Worm (Caenorhabditis elegans): ENCODE measurements around the gene clec-177.
A peak's percentile ranks its signal among the peaks of the same experiment; 100 is the strongest.
"Not testable (repeated sequence)": the region's sequence is repeated elsewhere in the genome, so short reads cannot be mapped to it uniquely, and the experiment has no call there.

Gene clec-177

DNA sequence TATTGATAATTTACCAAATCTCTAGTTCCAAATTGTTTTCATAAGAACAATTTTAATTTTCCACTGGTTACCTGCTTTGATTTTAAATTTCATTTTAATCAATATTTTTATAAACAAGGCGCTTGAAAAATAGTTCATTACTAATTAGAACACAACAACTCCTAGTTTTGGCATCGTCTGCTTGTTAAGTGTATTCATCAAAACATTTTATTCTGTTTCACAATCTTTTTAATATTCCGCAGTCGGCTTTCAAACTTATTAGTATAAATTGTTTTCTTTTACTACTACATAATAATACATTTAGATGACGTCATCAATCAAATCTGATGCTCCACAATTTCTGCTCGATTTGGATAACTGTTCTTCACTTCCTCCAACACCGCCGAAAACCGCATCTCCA is 16.1 kb downstream of the clec-177 start, which contains the start of gene pes-1:
Gene pes-1, plus strand, starts transcription at position 301 of the 400 bp plus-strand sequence.
- no peak for TF ChIP-seq ref-1 (GFP tag; conservative IDR thresholded peaks at IDR 0.05)
- TF ChIP-seq ztf-23 (GFP tag; IDR thresholded peaks at IDR 0.05): no peak
- no peak for TF ChIP-seq flt-1 (GFP tag; IDR thresholded peaks at IDR 0.05)
- TF ChIP-seq ztf-29 (GFP tag; IDR thresholded peaks at IDR 0.05): no peak
- TF ChIP-seq klf-2 (GFP tag; conservative IDR thresholded peaks at IDR 0.05): no peak
- TF ChIP-seq tab-1 (GFP tag; IDR thresholded peaks at IDR 0.05): no peak
- TF ChIP-seq T22C8.4 (GFP tag; IDR thresholded peaks at IDR 0.05): no peak
- no peak for TF ChIP-seq cog-1 (tag; optimal IDR thresholded peaks at IDR 0.05)
- TF ChIP-seq med-1 (GFP tag; optimal IDR thresholded peaks at IDR 0.05; ENCODE audit: insufficient read depth): no peak

DNA sequence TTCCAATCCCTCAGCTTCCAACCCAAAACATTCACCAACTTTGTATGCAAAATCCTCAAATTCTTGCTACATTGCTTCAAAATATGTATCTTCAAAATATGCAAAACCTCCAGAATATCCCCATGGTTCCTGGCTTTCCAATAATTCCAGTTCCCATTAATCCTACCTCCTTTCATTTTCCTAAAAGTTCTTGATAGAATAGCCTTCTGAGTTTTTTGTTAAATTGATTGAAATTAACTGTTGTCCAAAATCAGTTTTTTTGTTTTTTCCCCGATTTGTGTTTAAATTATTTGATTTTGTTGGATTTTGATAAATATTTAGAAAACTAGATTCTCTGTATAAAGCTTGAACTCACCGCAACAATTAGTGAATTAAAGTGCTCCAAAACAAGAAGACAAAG is 18.8 kb downstream of the clec-177 start:
- TF ChIP-seq klf-2 (GFP tag; conservative IDR thresholded peaks at IDR 0.05) (no peak), cog-1 (tag; optimal IDR thresholded peaks at IDR 0.05) (no peak), ztf-23 (GFP tag; IDR thresholded peaks at IDR 0.05) (no peak), med-1 (GFP tag; optimal IDR thresholded peaks at IDR 0.05; ENCODE audit: insufficient read depth) (no peak), ref-1 (GFP tag; conservative IDR thresholded peaks at IDR 0.05) (no peak)

- TF ChIP-seq cog-1 (tag; optimal IDR thresholded peaks at IDR 0.05) (no peak), med-1 (GFP tag; optimal IDR thresholded peaks at IDR 0.05; ENCODE audit: insufficient read depth) (no peak), tab-1 (GFP tag; IDR thresholded peaks at IDR 0.05) (no peak), flt-1 (GFP tag; IDR thresholded peaks at IDR 0.05) (no peak), ztf-29 (GFP tag; IDR thresholded peaks at IDR 0.05) (no peak), ref-1 (GFP tag; conservative IDR thresholded peaks at IDR 0.05) (no peak), ztf-23 (GFP tag; IDR thresholded peaks at IDR 0.05) (no peak), klf-2 (GFP tag; conservative IDR thresholded peaks at IDR 0.05) (no peak), T22C8.4 (GFP tag; IDR thresholded peaks at IDR 0.05) (no peak)
Observed at ce11 chrIV:5008378-5008777, 22.0 kb downstream of the clec-177 start, which contains the start of gene srm-2. srm-2 (plus strand) TSS chrIV:5008678.

DNA sequence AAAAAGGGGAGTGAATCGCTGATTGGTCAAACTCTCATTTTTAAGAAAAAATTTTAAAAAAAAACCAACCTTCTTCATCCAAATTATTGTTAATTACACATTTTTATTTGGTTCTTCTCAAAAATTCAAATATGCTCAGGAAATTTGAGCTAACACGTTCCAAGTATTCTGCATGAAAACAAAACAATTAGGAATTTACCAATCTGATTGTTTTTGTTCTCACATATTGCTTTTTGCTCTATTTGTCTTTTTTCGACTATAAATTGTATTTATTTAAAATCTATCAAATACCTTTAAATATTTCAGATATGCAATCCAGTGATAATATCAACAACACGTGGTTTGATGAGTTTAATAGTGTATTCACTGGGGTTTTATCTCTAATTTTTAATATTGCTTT is 25.9 kb downstream of the clec-177 start, which contains the start of gene srm-1:
Gene srm-1, plus strand, starts transcription at position 301 of the 400 bp plus-strand sequence.
- TF ChIP-seq ref-1 (GFP tag; conservative IDR thresholded peaks at IDR 0.05) (no peak), flt-1 (GFP tag; IDR thresholded peaks at IDR 0.05) (no peak), ztf-23 (GFP tag; IDR thresholded peaks at IDR 0.05) (no peak), cog-1 (tag; optimal IDR thresholded peaks at IDR 0.05) (no peak), tab-1 (GFP tag; IDR thresholded peaks at IDR 0.05) (no peak), ztf-29 (GFP tag; IDR thresholded peaks at IDR 0.05) (no peak), med-1 (GFP tag; optimal IDR thresholded peaks at IDR 0.05; ENCODE audit: insufficient read depth) (no peak), klf-2 (GFP tag; conservative IDR thresholded peaks at IDR 0.05) (no peak), T22C8.4 (GFP tag; IDR thresholded peaks at IDR 0.05) (no peak)

DNA sequence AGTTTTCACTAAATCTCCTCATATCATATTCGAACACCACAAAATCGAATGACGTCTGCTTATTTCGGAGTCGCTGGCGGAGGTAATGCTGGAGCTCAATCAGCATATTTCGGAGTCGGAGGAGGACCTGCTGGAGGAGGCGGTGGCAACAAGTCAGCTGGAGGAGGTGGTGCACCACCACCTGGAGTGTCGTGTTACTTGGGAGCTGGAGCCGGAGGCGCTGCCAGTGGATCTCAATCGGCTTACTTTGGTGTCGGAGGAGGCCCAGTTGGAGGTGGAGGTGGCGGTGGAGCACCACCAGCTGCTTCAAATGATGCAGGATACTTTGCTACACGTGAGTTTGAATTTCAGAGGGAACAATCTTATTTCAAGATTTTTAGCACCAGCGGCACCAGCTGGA is 30.1 kb downstream of the clec-177 start, which contains the start of gene ssq-4:
Gene ssq-4, plus strand, starts transcription at position 19 of the 400 bp plus-strand sequence.
- TF ChIP-seq T22C8.4 (GFP tag; IDR thresholded peaks at IDR 0.05); klf-2 (GFP tag; conservative IDR thresholded peaks at IDR 0.05); flt-1 (GFP tag; IDR thresholded peaks at IDR 0.05): not testable (repeated sequence)

- TF ChIP-seq tab-1 (GFP tag; IDR thresholded peaks at IDR 0.05): 0 out of 2 replicates have a peak, but pooled peaks have one; percentile 9
Observed at ce11 chrIV:5017075-5017474, 30.7 kb downstream of the clec-177 start, which contains the start of gene T28H11.7. T28H11.7 (minus strand) TSS chrIV:5017175.

DNA sequence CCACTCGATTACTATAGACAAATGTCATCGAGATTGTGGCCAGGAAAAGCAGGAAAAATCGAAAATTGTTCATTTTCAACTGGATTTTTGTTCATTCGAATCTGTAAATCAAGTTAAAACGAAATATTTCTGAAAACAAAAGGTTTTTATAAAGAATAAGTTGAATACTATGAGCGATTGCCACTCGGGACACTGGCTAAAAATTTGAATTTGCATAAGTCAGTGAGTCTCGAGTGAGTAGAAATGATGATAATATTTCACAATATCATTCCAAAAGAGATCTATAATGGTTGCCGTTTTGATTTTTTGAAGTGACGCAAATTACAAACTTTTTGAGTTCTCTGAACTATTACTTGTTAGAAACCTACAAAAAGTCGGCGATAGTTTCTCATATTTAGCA is 34.2 kb downstream of the clec-177 start, which contains the start of gene T28H11.8:
Gene T28H11.8, minus strand, starts transcription at position 101 of the 400 bp plus-strand sequence.
- TF ChIP-seq flt-1 (GFP tag; IDR thresholded peaks at IDR 0.05) (no peak), ztf-29 (GFP tag; IDR thresholded peaks at IDR 0.05) (no peak), ztf-23 (GFP tag; IDR thresholded peaks at IDR 0.05) (no peak), klf-2 (GFP tag; conservative IDR thresholded peaks at IDR 0.05) (no peak), ref-1 (GFP tag; conservative IDR thresholded peaks at IDR 0.05) (no peak), cog-1 (tag; optimal IDR thresholded peaks at IDR 0.05) (no peak), med-1 (GFP tag; optimal IDR thresholded peaks at IDR 0.05; ENCODE audit: insufficient read depth) (no peak), T22C8.4 (GFP tag; IDR thresholded peaks at IDR 0.05) (no peak), tab-1 (GFP tag; IDR thresholded peaks at IDR 0.05) (no peak)

- TF ChIP-seq ztf-23 (GFP tag; IDR thresholded peaks at IDR 0.05) (no peak), tab-1 (GFP tag; IDR thresholded peaks at IDR 0.05) (no peak)
Observed at ce11 chrIV:5025646-5026045, 39.3 kb downstream of the clec-177 start, which contains the start of gene C09B9.85. C09B9.85 (minus strand) TSS chrIV:5025746.

- TF ChIP-seq cog-1 (tag; optimal IDR thresholded peaks at IDR 0.05) (no peak), med-1 (GFP tag; optimal IDR thresholded peaks at IDR 0.05; ENCODE audit: insufficient read depth) (no peak), tab-1 (GFP tag; IDR thresholded peaks at IDR 0.05) (no peak), ztf-29 (GFP tag; IDR thresholded peaks at IDR 0.05) (no peak), T22C8.4 (GFP tag; IDR thresholded peaks at IDR 0.05) (no peak), ztf-23 (GFP tag; IDR thresholded peaks at IDR 0.05) (no peak), ref-1 (GFP tag; conservative IDR thresholded peaks at IDR 0.05) (no peak), flt-1 (GFP tag; IDR thresholded peaks at IDR 0.05) (no peak), klf-2 (GFP tag; conservative IDR thresholded peaks at IDR 0.05) (no peak)
Observed at ce11 chrIV:5028978-5029377, 42.6 kb downstream of the clec-177 start, which contains the start of the genes best-6 and C09B9.2. best-6 (minus strand) TSS chrIV:5029078. C09B9.2 (plus strand) TSS chrIV:5029291.

ce11 chrIV:5031346-5031745 is 45.0 kb downstream of the clec-177 start:
- TF ChIP-seq cog-1 (tag; optimal IDR thresholded peaks at IDR 0.05): no peak
- TF ChIP-seq klf-2 (GFP tag; conservative IDR thresholded peaks at IDR 0.05): no peak
- no peak for TF ChIP-seq ref-1 (GFP tag; conservative IDR thresholded peaks at IDR 0.05)
- no peak for TF ChIP-seq med-1 (GFP tag; optimal IDR thresholded peaks at IDR 0.05; ENCODE audit: insufficient read depth)
- TF ChIP-seq ztf-29 (GFP tag; IDR thresholded peaks at IDR 0.05): no peak
- TF ChIP-seq tab-1 (GFP tag; IDR thresholded peaks at IDR 0.05): no peak
- TF ChIP-seq flt-1 (GFP tag; IDR thresholded peaks at IDR 0.05): no peak
- no peak for TF ChIP-seq T22C8.4 (GFP tag; IDR thresholded peaks at IDR 0.05)
- no peak for TF ChIP-seq ztf-23 (GFP tag; IDR thresholded peaks at IDR 0.05)

Measured in whole organism, midembryonic.